Worm (Caenorhabditis elegans) whole organism, L4 larva: Measurements from ENCODE around the gene F28F9.3.

Source experiments
- fos-1 ChIP-seq: fragments of 150-350 bp; optimal IDR thresholded peaks from 2 replicates; lab custom pipeline; 2014; ENCODE audit warnings: missing biosample characterization, missing genetic modification characterization
- lin-1 ChIP-seq: fragments of 200-800 bp; sonication (Bioruptor generic); IDR thresholded peaks from 2 replicates; pipeline ENCODE4 v1.3.6; 2022; ENCODE audit warnings: missing genetic modification reagents, missing genetic modification characterization, missing compliant biosample characterization
- madf-9 ChIP-seq: fragments of 200-800 bp; sonication (Bioruptor generic); conservative IDR thresholded peaks from 2 replicates; pipeline ENCODE4 v1.3.6; 2022; ENCODE audit warnings: missing genetic modification reagents, missing genetic modification characterization, missing compliant biosample characterization
- mdt-29 ChIP-seq: fragments of 200-800 bp; sonication (Bioruptor generic); IDR thresholded peaks from 2 replicates; pipeline ENCODE4 v1.3.6; 2022; ENCODE audit warnings: missing genetic modification reagents, missing genetic modification characterization, missing compliant biosample characterization
- nhr-237 ChIP-seq: sonication (generic microtip); optimal IDR thresholded peaks from 2 replicates; lab custom pipeline; 2017; ENCODE audit warnings: missing biosample characterization, missing genetic modification characterization

DNA sequence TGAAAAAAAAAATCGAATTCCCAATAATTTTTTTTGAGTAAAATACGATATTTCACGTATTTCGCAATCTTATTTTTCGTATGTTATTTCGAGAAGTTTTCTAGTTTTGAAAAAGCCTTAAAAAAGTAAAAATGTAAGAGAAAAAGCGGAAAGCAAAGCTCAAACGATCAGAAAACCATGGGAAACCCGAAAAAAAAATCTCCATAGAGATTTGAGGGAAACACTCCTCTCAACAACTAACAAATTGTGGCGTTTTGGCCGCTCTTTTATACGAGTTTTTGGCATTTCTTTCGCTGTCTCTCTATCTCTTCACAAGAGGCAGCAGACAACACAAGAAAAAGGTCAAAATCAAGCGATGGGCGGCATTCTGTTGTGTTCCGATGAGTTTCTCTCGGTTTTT is 47.7 kb downstream of the F28F9.3 start:
- TF ChIP-seq fos-1 (tag; lab: Kevin White, UChicago) (no peak), madf-9 (GFP tag; lab: Robert Waterston, UW) (no peak), lin-1 (no peak), nhr-237 (tag; lab: Kevin White, UChicago) (no peak), mdt-29 (GFP tag; lab: Robert Waterston, UW) (no peak)
